Worm (Caenorhabditis elegans): ENCODE data around the gene sms-2.

sms-2 gene

ce11 chrX:948783-949182 lies at the start of gene sms-2:
Gene sms-2, minus strand, starts transcription at chrX:948883.
- no peak for TF ChIP-seq ama-1 (optimal IDR thresholded peaks at IDR 0.05)
- no peak for TF ChIP-seq lin-15B (tag; optimal IDR thresholded peaks at IDR 0.05)
- TF ChIP-seq tbx-2 (tag; optimal IDR thresholded peaks at IDR 0.05): no peak

ce11 chrX:994678-995077 lies 46.0 kb upstream of the sms-2 start:
- no peak for TF ChIP-seq skn-1 (tag; optimal IDR thresholded peaks at IDR 0.05)
- TF ChIP-seq fkh-2 (tag; optimal IDR thresholded peaks at IDR 0.05): no peak
- TF ChIP-seq hmg-11 (tag; optimal IDR thresholded peaks at IDR 0.05): no peak
- TF ChIP-seq unc-39 (tag; optimal IDR thresholded peaks at IDR 0.05): no peak
- TF ChIP-seq elt-3 (tag; optimal IDR thresholded peaks at IDR 0.05): no peak
- no peak for TF ChIP-seq lin-39 (tag; optimal IDR thresholded peaks at IDR 0.05)
- TF ChIP-seq sea-2 (GFP tag; optimal IDR thresholded peaks at IDR 0.05): no peak
- no peak for TF ChIP-seq lin-15B (tag; optimal IDR thresholded peaks at IDR 0.05)
- no peak for TF ChIP-seq lsy-12 (tag; optimal IDR thresholded peaks at IDR 0.05)
- TF ChIP-seq ceh-28 (tag; optimal IDR thresholded peaks at IDR 0.05): no peak
- no peak for TF ChIP-seq nhr-23 (tag; optimal IDR thresholded peaks at IDR 0.05)
- no peak for TF ChIP-seq eor-1 (tag; optimal IDR thresholded peaks at IDR 0.05)

ce11 chrX:992650-993403 lies 44.1 kb upstream of the sms-2 start:
- no peak for TF ChIP-seq nhr-25 (tag; optimal IDR thresholded peaks at IDR 0.05)
- no peak for TF ChIP-seq skn-1 (tag; optimal IDR thresholded peaks at IDR 0.05)
- peak; percentile 62 for TF ChIP-seq nfya-1 (tag; optimal IDR thresholded peaks at IDR 0.05; ENCODE audit: insufficient read depth)
- TF ChIP-seq mdl-1 (tag; optimal IDR thresholded peaks at IDR 0.05): peak; percentile 49
- TF ChIP-seq elt-3 (tag; optimal IDR thresholded peaks at IDR 0.05): no peak
- peak; percentile 60 for TF ChIP-seq fkh-10 (GFP tag; optimal IDR thresholded peaks at IDR 0.05)
- TF ChIP-seq ceh-82 (tag; optimal IDR thresholded peaks at IDR 0.05): no peak
- TF ChIP-seq lin-15B (tag; optimal IDR thresholded peaks at IDR 0.05): no peak
- peak; percentile 27 for TF ChIP-seq elt-1 (tag; optimal IDR thresholded peaks at IDR 0.05)
- TF ChIP-seq ceh-16 (tag; optimal IDR thresholded peaks at IDR 0.05): no peak
- peak; percentile 51 for TF ChIP-seq tbx-2 (tag; optimal IDR thresholded peaks at IDR 0.05)
- peak; percentile 57 for TF ChIP-seq hmg-11 (tag; optimal IDR thresholded peaks at IDR 0.05)
- TF ChIP-seq nhr-237 (tag; optimal IDR thresholded peaks at IDR 0.05): no peak
- peak; percentile 15 for TF ChIP-seq lin-39 (tag; optimal IDR thresholded peaks at IDR 0.05)
- peak; percentile 32 for TF ChIP-seq sea-2 (GFP tag; optimal IDR thresholded peaks at IDR 0.05)
- TF ChIP-seq zag-1 (tag; optimal IDR thresholded peaks at IDR 0.05): peak; percentile 3
- peak; percentile 4 for TF ChIP-seq ceh-28 (tag; optimal IDR thresholded peaks at IDR 0.05)
- peak; percentile 55 for TF ChIP-seq snpc-4 (tag; optimal IDR thresholded peaks at IDR 0.05)

- no peak for TF ChIP-seq elt-2 (tag; optimal IDR thresholded peaks at IDR 0.05)
- TF ChIP-seq jun-1 (tag; optimal IDR thresholded peaks at IDR 0.05): no peak
- no peak for TF ChIP-seq nhr-43 (tag; optimal IDR thresholded peaks at IDR 0.05; ENCODE audit: poor library complexity, severe bottlenecking)
- TF ChIP-seq daf-12 (tag; optimal IDR thresholded peaks at IDR 0.05): no peak
- no peak for TF ChIP-seq unc-62 (GFP tag; optimal IDR thresholded peaks at IDR 0.05)
- no peak for TF ChIP-seq eor-1 (tag; optimal IDR thresholded peaks at IDR 0.05)
- no peak for TF ChIP-seq tbx-2 (tag; optimal IDR thresholded peaks at IDR 0.05)
- TF ChIP-seq hmg-11 (tag; optimal IDR thresholded peaks at IDR 0.05): no peak
- TF ChIP-seq nhr-28 (tag; optimal IDR thresholded peaks at IDR 0.05): no peak
- TF ChIP-seq ama-1 (optimal IDR thresholded peaks at IDR 0.05): no peak
- TF ChIP-seq nhr-237 (tag; optimal IDR thresholded peaks at IDR 0.05): no peak
- TF ChIP-seq lin-39 (tag; optimal IDR thresholded peaks at IDR 0.05): no peak
Measured at ce11 chrX:991274-991673, 42.6 kb upstream of the sms-2 start, which contains the start of the genes C09E10.3 and dgk-1. Gene C09E10.3, minus strand, starts transcription at chrX:991374. Gene dgk-1, minus strand, starts transcription at chrX:991456.

- TF ChIP-seq snpc-4 (tag; optimal IDR thresholded peaks at IDR 0.05) (peak; percentile 74), lin-39 (tag; optimal IDR thresholded peaks at IDR 0.05) (no peak)
Measured at ce11 chrX:986463-986862, 37.8 kb upstream of the sms-2 start.

ce11 chrX:982598-982997 lies 33.9 kb upstream of the sms-2 start:
- no peak for TF ChIP-seq egl-5 (tag; optimal IDR thresholded peaks at IDR 0.05)

All from whole organism, L3 larva.